Worm (Caenorhabditis elegans) whole organism, L4 larva: ENCODE results near the gene gly-20.
A peak's percentile ranks its signal among the peaks of the same experiment; 100 is the strongest.

Experiments
- F26F4.8 ChIP-seq: fragments of 200-800 bp; sonication (Bioruptor generic); conservative IDR thresholded peaks from 2 replicates; pipeline ENCODE4 v1.3.6; 2022; ENCODE audit warnings: missing genetic modification characterization, missing compliant biosample characterization
- F44E2.7 ChIP-seq: fragments of 200-800 bp; sonication (Bioruptor generic); IDR thresholded peaks from 2 replicates; pipeline ENCODE4 v2.1.2; 2022; ENCODE audit warnings: missing genetic modification characterization, missing compliant biosample characterization
- Y5F2A.4 ChIP-seq: fragments of 200-800 bp; sonication (Bioruptor generic); optimal IDR thresholded peaks from 2 replicates; lab custom pipeline; 2018; ENCODE audit warnings: mild to moderate bottlenecking, missing genetic modification characterization, missing compliant biosample characterization
- Y75B8A.6 ChIP-seq: fragments of 200-800 bp; sonication (Bioruptor generic); IDR thresholded peaks from 2 replicates; pipeline ENCODE4 v1.3.6; 2022; ENCODE audit warnings: missing genetic modification reagents, missing genetic modification characterization, missing compliant biosample characterization
- ceh-20 ChIP-seq: fragments of 200-800 bp; sonication (Bioruptor generic); IDR thresholded peaks from 2 replicates; pipeline ENCODE4 v1.3.6; 2022; ENCODE audit warnings: missing genetic modification reagents, missing genetic modification characterization, missing compliant biosample characterization
- ceh-44 ChIP-seq: fragments of 200-800 bp; sonication (Bioruptor generic); IDR thresholded peaks from 2 replicates; pipeline ENCODE4 v1.3.6; 2022; ENCODE audit warnings: missing genetic modification reagents, missing genetic modification characterization, missing compliant biosample characterization
- ces-1 ChIP-seq: fragments of 150-350 bp; sonication (generic microtip); optimal IDR thresholded peaks from 4 replicates; lab custom pipeline; 2014; ENCODE audit warnings: missing biosample characterization, missing genetic modification reagents, missing genetic modification characterization
- cey-2 ChIP-seq: sonication (generic microtip); optimal IDR thresholded peaks from 3 replicates; lab custom pipeline; 2017; ENCODE audit warnings: missing genetic modification characterization, mild to moderate bottlenecking, missing compliant biosample characterization, antibody characterized with exemption, borderline replicate concordance; ENCODE audit not compliant: insufficient read depth
- daf-16 ChIP-seq, 3 experiments: sonication (generic microtip); optimal IDR thresholded peaks; 2 replicates each; lab custom pipeline; 2016 to 2017; ENCODE audit warnings: missing genetic modification characterization in 3 of 3, missing genetic modification reagents in 3 of 3, mild to moderate bottlenecking in 2 of 3, missing compliant biosample characterization in 2 of 3, missing biosample characterization in 1 of 3, moderate library complexity in 1 of 3
- dmd-6 ChIP-seq: fragments of 200-800 bp; sonication (Bioruptor generic); IDR thresholded peaks from 2 replicates; pipeline ENCODE4 v1.3.6; 2022; ENCODE audit warnings: missing genetic modification reagents, missing genetic modification characterization, missing compliant biosample characterization
- dmd-8 ChIP-seq: fragments of 200-800 bp; sonication (Bioruptor generic); IDR thresholded peaks from 2 replicates; pipeline ENCODE4 v1.3.6; 2022; ENCODE audit warnings: missing genetic modification characterization, missing compliant biosample characterization
- egl-43 ChIP-seq: fragments of 200-800 bp; sonication (Bioruptor generic); IDR thresholded peaks from 2 replicates; pipeline ENCODE4 v1.3.6; 2022; ENCODE audit warnings: missing genetic modification reagents, missing genetic modification characterization, missing compliant biosample characterization
- hlh-11 ChIP-seq: fragments of 200-800 bp; sonication (Bioruptor generic); optimal IDR thresholded peaks from 2 replicates; lab custom pipeline; 2018; ENCODE audit warnings: mild to moderate bottlenecking, missing genetic modification characterization, missing compliant biosample characterization
- hmg-1.1 ChIP-seq: fragments of 200-800 bp; sonication (Bioruptor generic); IDR thresholded peaks from 2 replicates; pipeline ENCODE4 v1.3.6; 2022; ENCODE audit warnings: missing genetic modification reagents, missing genetic modification characterization, missing compliant biosample characterization
- lim-7 ChIP-seq: fragments of 200-800 bp; sonication (Bioruptor generic); IDR thresholded peaks from 2 replicates; pipeline ENCODE4 v1.3.6; 2022; ENCODE audit warnings: missing genetic modification characterization, missing compliant biosample characterization
- lin-1 ChIP-seq: fragments of 200-800 bp; sonication (Bioruptor generic); IDR thresholded peaks from 2 replicates; pipeline ENCODE4 v1.3.6; 2022; ENCODE audit warnings: missing genetic modification reagents, missing genetic modification characterization, missing compliant biosample characterization
- lin-13 ChIP-seq: fragments of 150-350 bp; optimal IDR thresholded peaks from 2 replicates; lab custom pipeline; 2014; ENCODE audit warnings: missing biosample characterization, missing genetic modification reagents, missing genetic modification characterization
- lin-15B ChIP-seq: fragments of 150-350 bp; sonication (generic microtip); optimal IDR thresholded peaks from 3 replicates; lab custom pipeline; 2014; ENCODE audit warnings: missing biosample characterization, missing genetic modification characterization
- lsy-2 ChIP-seq, 2 experiments: fragments of 150-350 bp in 1 of 2; sonication (generic microtip) in 1 of 2; optimal IDR thresholded peaks; 2 replicates each; lab custom pipeline; 2014 to 2017; ENCODE audit warnings: missing biosample characterization in 2 of 2, missing genetic modification characterization in 2 of 2
- madf-9 ChIP-seq: fragments of 200-800 bp; sonication (Bioruptor generic); conservative IDR thresholded peaks from 2 replicates; pipeline ENCODE4 v1.3.6; 2022; ENCODE audit warnings: missing genetic modification reagents, missing genetic modification characterization, missing compliant biosample characterization
- mdt-29 ChIP-seq: fragments of 200-800 bp; sonication (Bioruptor generic); IDR thresholded peaks from 2 replicates; pipeline ENCODE4 v1.3.6; 2022; ENCODE audit warnings: missing genetic modification reagents, missing genetic modification characterization, missing compliant biosample characterization
- mxl-2 ChIP-seq: fragments of 200-800 bp; sonication (Bioruptor generic); conservative IDR thresholded peaks from 2 replicates; pipeline ENCODE4 v1.3.6; 2022; ENCODE audit warnings: missing genetic modification reagents, missing genetic modification characterization, missing compliant biosample characterization
- nhr-10 ChIP-seq: fragments of 150-350 bp; optimal IDR thresholded peaks from 2 replicates; lab custom pipeline; 2014; ENCODE audit warnings: missing biosample characterization, missing genetic modification characterization
- nhr-25 ChIP-seq: sonication (generic microtip); optimal IDR thresholded peaks from 2 replicates; lab custom pipeline; 2017; ENCODE audit warnings: missing genetic modification characterization, mild to moderate bottlenecking, missing compliant biosample characterization, antibody characterized with exemption, moderate library complexity, borderline replicate concordance; ENCODE audit not compliant: insufficient read depth
- nhr-41 ChIP-seq: fragments of 200-800 bp; sonication (Bioruptor generic); IDR thresholded peaks from 2 replicates; pipeline ENCODE4 v1.3.6; 2022; ENCODE audit warnings: missing genetic modification reagents, missing genetic modification characterization, missing compliant biosample characterization
- nhr-42 ChIP-seq: fragments of 200-800 bp; sonication (Bioruptor generic); IDR thresholded peaks from 2 replicates; pipeline ENCODE4 v1.3.6; 2022; ENCODE audit warnings: missing genetic modification characterization, missing compliant biosample characterization
- nhr-6 ChIP-seq: fragments of 150-350 bp; optimal IDR thresholded peaks from 2 replicates; lab custom pipeline; 2014; ENCODE audit warnings: missing biosample characterization, missing genetic modification characterization
- nhr-77 ChIP-seq: fragments of 150-350 bp; optimal IDR thresholded peaks from 2 replicates; lab custom pipeline; 2014; ENCODE audit warnings: missing biosample characterization, missing genetic modification characterization
- saeg-2 ChIP-seq: fragments of 200-800 bp; sonication (Bioruptor generic); IDR thresholded peaks from 2 replicates; pipeline ENCODE4 v1.3.6; 2022; ENCODE audit warnings: missing genetic modification reagents, missing genetic modification characterization, missing compliant biosample characterization
- snpc-1.2 ChIP-seq: fragments of 200-800 bp; sonication (Bioruptor generic); IDR thresholded peaks from 2 replicates; pipeline ENCODE4 v1.3.6; 2022; ENCODE audit warnings: missing genetic modification reagents, missing genetic modification characterization, missing compliant biosample characterization
- spr-1 ChIP-seq: sonication (generic microtip); optimal IDR thresholded peaks from 2 replicates; lab custom pipeline; 2016; ENCODE audit warnings: mild to moderate bottlenecking, missing genetic modification characterization, missing compliant biosample characterization
- spr-3 ChIP-seq: fragments of 200-800 bp; sonication (Bioruptor generic); optimal IDR thresholded peaks from 2 replicates; lab custom pipeline; 2018; ENCODE audit warnings: mild to moderate bottlenecking, missing genetic modification characterization, missing compliant biosample characterization
- unc-62 ChIP-seq, 3 experiments: fragments of 150-350 bp in 1 of 3; sonication (generic microtip); optimal IDR thresholded peaks in 2 of 3; peaks in 1 of 3; 1 replicate in 1 of 3; 2 replicates in 2 of 3; lab custom pipeline; 2014 to 2017; ENCODE audit warnings: missing biosample characterization in 3 of 3, missing genetic modification characterization in 3 of 3, missing genetic modification reagents in 3 of 3, missing genotype in 1 of 3
- zip-2 ChIP-seq: fragments of 150-350 bp; optimal IDR thresholded peaks from 2 replicates; lab custom pipeline; 2014; ENCODE audit warnings: missing biosample characterization, missing genetic modification characterization
- ztf-11 ChIP-seq: fragments of 150-350 bp; optimal IDR thresholded peaks from 2 replicates; lab custom pipeline; 2014; ENCODE audit warnings: missing biosample characterization, missing genetic modification characterization

The gly-20 gene

ce11 chrV:11239187-11239725 lies 43.1 kb upstream of the gly-20 start, which contains the start of the genes dvc-1 and ima-1 (continued):
- TF ChIP-seq F44E2.7 (GFP tag; lab: Robert Waterston, UW) (no peak), dmd-6 (GFP tag; lab: Robert Waterston, UW) (no peak), unc-62 (GFP tag; optimal IDR thresholded peaks at IDR 0.05 in 1 of 2; lab: Kevin White, UChicago) (no peak), unc-62 (tag; optimal IDR thresholded peaks at IDR 0.05; lab: Kevin White, UChicago) (no peak)

ce11 chrV:11241580-11241979 lies 40.8 kb upstream of the gly-20 start, which contains the start of gene pgap-1:
TSS of gene pgap-1 (plus strand) at chrV:11241880.
- TF ChIP-seq lim-7 (GFP tag; lab: Robert Waterston, UW) (no peak), lin-13 (GFP tag; lab: Kevin White, UChicago) (no peak), lin-15B (tag; lab: Kevin White, UChicago) (no peak), ceh-20 (GFP tag; lab: Robert Waterston, UW) (no peak), hlh-11 (tag; lab: Kevin White, UChicago) (no peak), dmd-8 (GFP tag; lab: Robert Waterston, UW) (no peak), lin-1 (GFP tag; lab: Robert Waterston, UW) (no peak), saeg-2 (no peak), cey-2 (tag; lab: Kevin White, UChicago) (no peak), nhr-41 (GFP tag; lab: Robert Waterston, UW) (no peak), mdt-29 (no peak), F26F4.8 (GFP tag; lab: Robert Waterston, UW) (no peak), ces-1 (GFP tag; lab: Kevin White, UChicago) (no peak), lsy-2 (tag; optimal IDR thresholded peaks at IDR 0.05; lab: Kevin White, UChicago) (no peak), nhr-10 (tag; lab: Kevin White, UChicago) (no peak)

ce11 chrV:11244539-11244938 lies 37.8 kb upstream of the gly-20 start, which contains the start of gene mxl-1:
TSS of gene mxl-1 (plus strand) at chrV:11244839.
- TF ChIP-seq nhr-25 (tag; lab: Kevin White, UChicago), result no peak
- TF ChIP-seq ceh-44 (GFP tag; lab: Robert Waterston, UW), result no peak
- TF ChIP-seq lin-1 (GFP tag; lab: Robert Waterston, UW), result no peak
- no peak for TF ChIP-seq nhr-42 (GFP tag; lab: Robert Waterston, UW)
- no peak for TF ChIP-seq unc-62 (GFP tag; optimal IDR thresholded peaks at IDR 0.05 in 1 of 2; lab: Kevin White, UChicago)
- no peak for TF ChIP-seq unc-62 (tag; optimal IDR thresholded peaks at IDR 0.05; lab: Kevin White, UChicago)
- no peak for TF ChIP-seq spr-3
- TF ChIP-seq spr-1, result no peak
- no peak for TF ChIP-seq Y5F2A.4 (GFP tag; lab: Kevin White, UChicago)
- no peak for TF ChIP-seq ztf-11 (tag; lab: Kevin White, UChicago)
- TF ChIP-seq dmd-6 (GFP tag; lab: Robert Waterston, UW), result no peak
- no peak for TF ChIP-seq madf-9 (GFP tag; lab: Robert Waterston, UW)
- no peak for TF ChIP-seq dmd-8 (GFP tag; lab: Robert Waterston, UW)
- TF ChIP-seq zip-2 (tag; lab: Kevin White, UChicago), result no peak
- no peak for TF ChIP-seq F26F4.8 (GFP tag; lab: Robert Waterston, UW)
- TF ChIP-seq nhr-77, result no peak
- no peak for TF ChIP-seq lsy-2 (tag; optimal IDR thresholded peaks at IDR 0.05; lab: Kevin White, UChicago)
- no peak for TF ChIP-seq lin-15B (tag; lab: Kevin White, UChicago)
- TF ChIP-seq Y75B8A.6 (GFP tag; lab: Robert Waterston, UW), result no peak
- TF ChIP-seq snpc-1.2 (GFP tag; lab: Robert Waterston, UW), result no peak

- TF ChIP-seq nhr-6 (tag; lab: Kevin White, UChicago), result no peak
- TF ChIP-seq mxl-2 (GFP tag; lab: Robert Waterston, UW), result no peak
- TF ChIP-seq hmg-1.1 (GFP tag; lab: Robert Waterston, UW), result no peak
- no peak for TF ChIP-seq egl-43
- no peak for TF ChIP-seq dmd-6 (GFP tag; lab: Robert Waterston, UW)
- peak in 1 of 2 experiments; percentile 93 for TF ChIP-seq unc-62 (GFP tag; optimal IDR thresholded peaks at IDR 0.05 in 1 of 2; lab: Kevin White, UChicago)
- TF ChIP-seq unc-62 (tag; optimal IDR thresholded peaks at IDR 0.05; lab: Kevin White, UChicago), result no peak
- TF ChIP-seq daf-16 (GFP tag; optimal IDR thresholded peaks at IDR 0.05; lab: Kevin White, UChicago), result no peak
- no peak for TF ChIP-seq daf-16 (tag; optimal IDR thresholded peaks at IDR 0.05; lab: Kevin White, UChicago)
Observed at ce11 chrV:11245029-11245428, 37.3 kb upstream of the gly-20 start.
